Worm (Caenorhabditis elegans) whole organism, L2 larva: ENCODE measurements around the gene eif-3.G.

ENCODE experiments used
- ama-1 ChIP-seq: fragments of 150-350 bp; optimal IDR thresholded peaks from 2 replicates; lab custom pipeline; 2018; ENCODE audit warnings: inconsistent platforms
- ceh-16 ChIP-seq: fragments of 150-350 bp; optimal IDR thresholded peaks from 2 replicates; lab custom pipeline; 2014; ENCODE audit warnings: missing biosample characterization, missing genetic modification characterization
- ceh-82 ChIP-seq: fragments of 150-350 bp; optimal IDR thresholded peaks from 2 replicates; lab custom pipeline; 2014; ENCODE audit warnings: missing biosample characterization, missing genetic modification characterization
- fos-1 ChIP-seq: fragments of 150-350 bp; optimal IDR thresholded peaks from 2 replicates; lab custom pipeline; 2014; ENCODE audit warnings: missing biosample characterization, missing genetic modification characterization
- nhr-11 ChIP-seq: fragments of 150-350 bp; optimal IDR thresholded peaks from 2 replicates; lab custom pipeline; 2014; ENCODE audit warnings: missing biosample characterization, missing genetic modification characterization
- nhr-23 ChIP-seq: fragments of 150-350 bp; optimal IDR thresholded peaks from 2 replicates; lab custom pipeline; 2014; ENCODE audit warnings: missing biosample characterization, missing genetic modification reagents, missing genetic modification characterization
- nhr-6 ChIP-seq: fragments of 150-350 bp; optimal IDR thresholded peaks from 2 replicates; lab custom pipeline; 2014; ENCODE audit warnings: missing biosample characterization, missing genetic modification characterization
- nhr-77 ChIP-seq: fragments of 150-350 bp; optimal IDR thresholded peaks from 2 replicates; lab custom pipeline; 2014; ENCODE audit warnings: missing biosample characterization, missing genetic modification characterization
- peb-1 ChIP-seq: fragments of 150-350 bp; optimal IDR thresholded peaks from 2 replicates; lab custom pipeline; 2014; ENCODE audit warnings: missing biosample characterization, missing genetic modification characterization
- snpc-4 ChIP-seq: fragments of 150-350 bp; optimal IDR thresholded peaks from 2 replicates; lab custom pipeline; 2014; ENCODE audit warnings: missing biosample characterization, missing genetic modification characterization
- ztf-1 ChIP-seq: fragments of 200-800 bp; sonication (Bioruptor generic); conservative IDR thresholded peaks from 2 replicates; pipeline ENCODE4 v1.3.6; 2022; ENCODE audit warnings: missing genetic modification characterization, missing compliant biosample characterization

DNA sequence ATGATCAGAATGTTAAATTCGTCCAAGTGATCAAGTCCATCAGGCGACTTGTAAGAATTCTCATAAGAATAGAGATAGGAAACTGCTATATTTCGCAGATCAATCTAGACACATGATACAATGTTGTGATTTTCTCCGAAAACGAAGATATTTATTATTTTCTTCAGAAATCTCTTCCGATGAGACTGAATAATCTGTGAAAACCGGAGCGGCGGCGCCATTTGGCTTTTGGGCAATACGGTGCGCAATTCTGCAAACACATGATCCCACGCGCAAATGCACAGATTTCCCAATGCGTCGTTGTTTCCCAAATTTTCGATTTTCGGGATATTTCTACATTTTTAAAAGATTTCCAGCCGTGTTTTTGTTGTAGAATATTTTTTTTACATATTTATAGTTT is 391 bp upstream of the eif-3.G start:
- TF ChIP-seq nhr-23 (tag; lab: Kevin White, UChicago) (no peak), ama-1 (lab: Kevin White, UChicago) (no peak), snpc-4 (tag; lab: Kevin White, UChicago) (no peak), nhr-77 (tag; lab: Kevin White, UChicago) (no peak), nhr-11 (no peak), nhr-6 (tag; lab: Kevin White, UChicago) (no peak), peb-1 (tag; lab: Kevin White, UChicago) (no peak), ztf-1 (GFP tag; lab: Robert Waterston, UW) (no peak), ceh-16 (tag; lab: Kevin White, UChicago) (no peak), ceh-82 (tag; lab: Kevin White, UChicago) (no peak), fos-1 (peak; percentile 16)
